Worm (Caenorhabditis elegans): ENCODE data around the gene M117.1.
"Not testable (repeated sequence)": the region's sequence is repeated elsewhere in the genome, so short reads cannot be mapped to it uniquely, and the experiment has no call there.

M117.1 gene

DNA sequence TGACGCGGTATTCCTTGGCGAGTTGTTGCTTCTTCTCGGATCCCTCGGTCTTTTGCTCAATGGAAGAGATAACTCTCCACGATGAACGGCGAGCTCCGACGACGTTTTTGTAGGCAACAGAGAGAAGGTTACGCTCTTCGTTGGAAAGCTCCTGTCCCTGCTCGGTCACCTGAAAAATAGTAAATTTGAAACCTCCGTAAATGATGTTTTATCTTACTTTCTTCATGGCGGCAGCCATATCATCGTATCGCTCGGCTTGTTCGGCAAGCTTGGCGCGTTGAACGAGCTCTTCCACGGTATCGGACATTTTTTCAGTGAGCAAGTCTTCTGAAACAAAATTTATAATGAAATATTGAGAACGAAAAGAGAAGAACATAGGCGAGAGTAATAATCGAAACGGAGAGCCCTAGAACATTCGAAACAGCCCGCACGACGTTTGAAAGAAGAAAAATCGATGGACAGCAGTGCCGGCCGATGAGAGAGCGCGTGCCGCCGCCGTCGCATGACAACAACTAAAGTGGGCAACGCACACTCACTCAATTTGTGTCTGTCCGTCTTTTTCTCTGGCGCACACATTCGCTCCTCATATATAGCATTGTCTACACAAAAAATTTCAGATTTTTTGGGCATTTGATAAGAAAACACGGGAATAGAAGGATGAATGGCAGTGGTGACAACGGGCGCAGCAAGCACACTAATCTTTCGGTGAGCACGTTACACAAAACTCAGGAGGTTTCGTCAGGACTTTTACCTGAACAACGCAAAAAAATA is 7.7 kb downstream of the M117.1 start, which contains the start of the genes par-5 and M117.3:
Gene par-5 (minus strand): TSS at position 334 of the 771 bp plus-strand sequence.
Gene M117.3 (plus strand): TSS at position 616 of the 771 bp plus-strand sequence.
- TF ChIP-seq fkh-2 (tag; optimal IDR thresholded peaks at IDR 0.05) (no peak), nfya-1 (tag; optimal IDR thresholded peaks at IDR 0.05; ENCODE audit: insufficient read depth) (peak; percentile 79), unc-62 (GFP tag; optimal IDR thresholded peaks at IDR 0.05) (peak; percentile 19), nhr-76 (tag; optimal IDR thresholded peaks at IDR 0.05) (no peak), egl-5 (tag; optimal IDR thresholded peaks at IDR 0.05) (peak; percentile 75), lin-39 (tag; optimal IDR thresholded peaks at IDR 0.05) (peak; percentile 61), elt-3 (tag; optimal IDR thresholded peaks at IDR 0.05) (no peak), lsy-12 (tag; optimal IDR thresholded peaks at IDR 0.05) (peak; percentile 50), egl-27 (tag; optimal IDR thresholded peaks at IDR 0.05) (peak; percentile 10), ceh-16 (tag; optimal IDR thresholded peaks at IDR 0.05) (no peak), elt-2 (tag; optimal IDR thresholded peaks at IDR 0.05) (peak; percentile 80), mdl-1 (tag; optimal IDR thresholded peaks at IDR 0.05) (peak; percentile 51), ceh-28 (tag; optimal IDR thresholded peaks at IDR 0.05) (peak; percentile 77), ama-1 (optimal IDR thresholded peaks at IDR 0.05) (peak; percentile 20), sea-2 (GFP tag; optimal IDR thresholded peaks at IDR 0.05) (peak; percentile 77), lin-15B (tag; optimal IDR thresholded peaks at IDR 0.05) (peak; percentile 65), fkh-10 (GFP tag; optimal IDR thresholded peaks at IDR 0.05) (peak; percentile 62), pha-4 (tag; optimal IDR thresholded peaks at IDR 0.05) (peak; percentile 61), jun-1 (tag; optimal IDR thresholded peaks at IDR 0.05) (peak; percentile 67), hmg-11 (tag; optimal IDR thresholded peaks at IDR 0.05) (peak; percentile 58), pqm-1 (tag; optimal IDR thresholded peaks at IDR 0.05) (peak; percentile 49)

DNA sequence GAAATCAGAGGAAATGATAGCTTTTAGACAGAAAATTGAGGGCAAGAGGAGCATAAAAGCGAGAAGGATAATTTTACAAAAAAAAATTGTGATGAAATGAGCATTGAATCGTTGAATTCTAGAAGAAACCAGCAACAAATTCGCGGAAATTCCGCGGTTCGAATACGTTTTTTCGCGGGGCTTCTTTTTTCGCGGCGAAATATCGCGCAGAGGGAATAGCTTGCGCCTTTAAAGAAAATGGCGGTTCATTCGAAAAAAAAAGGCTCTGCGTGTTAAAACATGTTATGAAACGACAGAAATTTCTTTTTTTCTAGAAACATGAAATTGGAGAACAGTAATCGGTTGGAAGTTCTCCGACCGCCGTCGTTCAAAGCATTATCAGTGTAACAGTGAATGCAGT is 8.4 kb downstream of the M117.1 start:
- peak; percentile 40 for TF ChIP-seq lin-39 (tag; optimal IDR thresholded peaks at IDR 0.05)
- peak; percentile 40 for TF ChIP-seq pha-4 (tag; optimal IDR thresholded peaks at IDR 0.05)
- no peak for TF ChIP-seq daf-12 (tag; optimal IDR thresholded peaks at IDR 0.05)
- no peak for TF ChIP-seq skn-1 (tag; optimal IDR thresholded peaks at IDR 0.05)
- peak; percentile 30 for TF ChIP-seq ama-1 (optimal IDR thresholded peaks at IDR 0.05)
- peak; percentile 71 for TF ChIP-seq lin-15B (tag; optimal IDR thresholded peaks at IDR 0.05)
- peak; percentile 55 for TF ChIP-seq nhr-23 (tag; optimal IDR thresholded peaks at IDR 0.05)
- peak; percentile 45 for TF ChIP-seq nhr-25 (tag; optimal IDR thresholded peaks at IDR 0.05)
- no peak for TF ChIP-seq elt-2 (tag; optimal IDR thresholded peaks at IDR 0.05)
- TF ChIP-seq nfya-1 (tag; optimal IDR thresholded peaks at IDR 0.05; ENCODE audit: insufficient read depth) = peak; percentile 70
- TF ChIP-seq nhr-28 (tag; optimal IDR thresholded peaks at IDR 0.05) = no peak
- peak; percentile 60 for TF ChIP-seq snpc-4 (tag; optimal IDR thresholded peaks at IDR 0.05)
- TF ChIP-seq fkh-2 (tag; optimal IDR thresholded peaks at IDR 0.05) = no peak
- TF ChIP-seq lsy-12 (tag; optimal IDR thresholded peaks at IDR 0.05) = peak; percentile 13
- peak; percentile 16 for TF ChIP-seq hmg-11 (tag; optimal IDR thresholded peaks at IDR 0.05)

DNA sequence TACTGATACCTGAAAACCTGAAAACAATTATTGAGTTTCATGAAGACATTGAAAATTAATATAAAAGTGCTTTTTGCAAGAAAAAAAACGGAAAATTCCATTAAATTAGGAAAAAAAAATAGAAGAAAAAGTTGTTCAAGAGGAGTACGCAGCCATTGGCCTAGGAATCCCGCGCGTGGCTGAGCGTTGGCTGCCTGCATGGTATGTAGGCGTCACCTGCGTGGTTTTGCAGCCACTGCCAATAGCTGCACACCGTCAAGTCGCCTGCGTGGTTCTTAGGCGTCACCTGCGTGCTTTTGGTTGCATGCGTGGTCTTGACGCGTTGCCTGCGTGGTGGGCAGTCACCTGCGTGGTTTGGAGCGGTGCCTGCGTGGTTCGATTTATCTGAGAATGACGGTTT is 14.0 kb downstream of the M117.1 start, which contains the start of gene M117.6:
Gene M117.6 (minus strand): TSS at position 101 of the 400 bp plus-strand sequence.
- TF ChIP-seq ztf-4, ceh-9, fos-1 (tag; optimal IDR thresholded peaks at IDR 0.05): not testable (repeated sequence)

DNA sequence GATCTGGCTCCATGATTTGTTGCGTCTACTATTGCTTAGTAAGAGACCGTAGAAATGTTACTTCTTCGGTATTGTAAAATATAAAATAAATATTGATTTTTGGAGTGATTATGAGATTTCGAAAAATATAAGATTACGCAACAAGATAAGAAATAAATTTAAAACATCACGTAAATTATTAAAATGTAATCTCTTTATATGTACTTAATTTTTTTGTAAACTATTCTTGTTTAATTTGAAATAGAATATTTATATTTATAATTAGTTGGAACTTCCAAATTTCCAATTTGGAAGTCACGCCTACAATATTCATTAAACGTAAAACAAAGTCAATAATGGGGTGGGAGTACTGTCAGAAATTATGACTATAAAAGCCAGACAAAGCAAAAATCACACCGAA is 19.4 kb downstream of the M117.1 start, which contains the start of gene M117.4:
Gene M117.4 (minus strand): TSS at position 101 of the 400 bp plus-strand sequence.
- TF ChIP-seq pha-4 (tag; optimal IDR thresholded peaks at IDR 0.05) = no peak
- no peak for TF ChIP-seq pqm-1 (tag; optimal IDR thresholded peaks at IDR 0.05)
- TF ChIP-seq skn-1 (tag; optimal IDR thresholded peaks at IDR 0.05) = no peak
- no peak for TF ChIP-seq tbx-2 (tag; optimal IDR thresholded peaks at IDR 0.05)
- no peak for TF ChIP-seq elt-2 (tag; optimal IDR thresholded peaks at IDR 0.05)
- no peak for TF ChIP-seq lin-15B (tag; optimal IDR thresholded peaks at IDR 0.05)
- TF ChIP-seq nhr-23 (tag; optimal IDR thresholded peaks at IDR 0.05) = no peak
- TF ChIP-seq nhr-67 (tag; optimal IDR thresholded peaks at IDR 0.05) = no peak
- TF ChIP-seq fkh-10 (GFP tag; optimal IDR thresholded peaks at IDR 0.05) = no peak
- no peak for TF ChIP-seq unc-39 (tag; optimal IDR thresholded peaks at IDR 0.05)
- no peak for TF ChIP-seq ztf-4 (tag; optimal IDR thresholded peaks at IDR 0.05)
- no peak for TF ChIP-seq lin-39 (tag; optimal IDR thresholded peaks at IDR 0.05)
- no peak for TF ChIP-seq aly-2 (tag; optimal IDR thresholded peaks at IDR 0.05)
- TF ChIP-seq nhr-11 (tag; optimal IDR thresholded peaks at IDR 0.05) = no peak
- no peak for TF ChIP-seq nhr-43 (tag; optimal IDR thresholded peaks at IDR 0.05; ENCODE audit: poor library complexity, severe bottlenecking)
- TF ChIP-seq eor-1 (tag; optimal IDR thresholded peaks at IDR 0.05) = no peak
